Fruit fly (Drosophila melanogaster) whole organism, embryonic: Measurements from ENCODE around the gene CG15514.

ENCODE experiments used
- Abd-B ChIP-seq: fragments of 200-800 bp; sonication (Bioruptor generic); optimal IDR thresholded peaks from 2 replicates; lab custom pipeline; 2018; ENCODE audit warnings: missing biosample characterization, mild to moderate bottlenecking, missing genetic modification characterization, moderate library complexity
- CG4328 ChIP-seq: fragments of 200-800 bp; sonication (Bioruptor generic); optimal IDR thresholded peaks from 3 replicates; lab custom pipeline; 2017; ENCODE audit warnings: missing biosample characterization, missing genetic modification reagents, missing genetic modification characterization
- CG5953 ChIP-seq: fragments of 200-800 bp; sonication (Bioruptor generic); IDR thresholded peaks from 2 replicates; pipeline ENCODE4 v1.3.6; 2022; ENCODE audit warnings: missing biosample characterization, missing genetic modification characterization
- Gug ChIP-seq: fragments of 200-800 bp; sonication (Bioruptor generic); IDR thresholded peaks from 4 replicates; pipeline ENCODE4 v1.3.6; 2022; ENCODE audit warnings: missing biosample characterization, missing genetic modification characterization
- Lim3 ChIP-seq: fragments of 200-800 bp; sonication (Bioruptor generic); IDR thresholded peaks from 2 replicates; pipeline ENCODE4 v1.3.6; 2022; ENCODE audit warnings: missing biosample characterization, missing genetic modification characterization
- Sox100B ChIP-seq: fragments of 200-800 bp; sonication (Bioruptor generic); optimal IDR thresholded peaks from 3 replicates; lab custom pipeline; 2018; ENCODE audit warnings: missing biosample characterization, mild to moderate bottlenecking, missing genetic modification characterization
- Xbp1 ChIP-seq: fragments of 200-800 bp; sonication (Bioruptor generic); optimal IDR thresholded peaks from 3 replicates; lab custom pipeline; 2016; ENCODE audit warnings: missing biosample characterization, mild to moderate bottlenecking, missing genetic modification characterization
- br ChIP-seq: fragments of >200 bp; optimal IDR thresholded peaks from 2 replicates; lab custom pipeline; 2017
- kah ChIP-seq: fragments of 200-800 bp; sonication (Bioruptor generic); optimal IDR thresholded peaks from 2 replicates; lab custom pipeline; 2018; ENCODE audit warnings: missing biosample characterization, mild to moderate bottlenecking, missing genetic modification characterization
- nerfin-2 ChIP-seq: fragments of 200-800 bp; sonication (Bioruptor generic); IDR thresholded peaks from 2 replicates; pipeline ENCODE4 v1.3.6; 2022; ENCODE audit warnings: missing biosample characterization, missing genetic modification characterization; ENCODE audit not compliant: partially characterized antibody
- nmo ChIP-seq: fragments of 200-800 bp; sonication (Bioruptor generic); optimal IDR thresholded peaks from 2 replicates; lab custom pipeline; 2018; ENCODE audit warnings: missing biosample characterization, mild to moderate bottlenecking, missing genetic modification characterization, moderate library complexity
- sr ChIP-seq: fragments of 200-800 bp; sonication (Bioruptor generic); IDR thresholded peaks from 3 replicates; pipeline ENCODE4 v1.3.6; 2022; ENCODE audit warnings: missing biosample characterization, missing genetic modification characterization

- TF ChIP-seq CG5953 (GFP tag; lab: Robert Waterston, UW) (no peak), Xbp1 (GFP tag; lab: Kevin White, UChicago) (no peak), sr (GFP tag; lab: Robert Waterston, UW) (no peak), kah (GFP tag; lab: Kevin White, UChicago) (no peak), Sox100B (GFP tag; lab: Kevin White, UChicago) (no peak), nerfin-2 (GFP tag; lab: Robert Waterston, UW) (no peak), Gug (no peak), Abd-B (GFP tag; lab: Kevin White, UChicago) (no peak), nmo (no peak), br (lab: Kevin White, UChicago) (no peak), Lim3 (GFP tag; lab: Robert Waterston, UW) (no peak), CG4328 (GFP tag; lab: Kevin White, UChicago) (no peak)
These were observed 25.6 kb downstream of the CG15514 start, which contains the start of gene Prtl99C for dm6 chr3R:29835710-29836049.
